Worm (Caenorhabditis elegans): Measurements from ENCODE around the gene F10B5.3.

- TF ChIP-seq egl-27 (tag; optimal IDR thresholded peaks at IDR 0.05) = no peak
- TF ChIP-seq ztf-11 (tag; optimal IDR thresholded peaks at IDR 0.05) = no peak
- TF ChIP-seq saeg-2 (GFP tag; IDR thresholded peaks at IDR 0.05) = no peak
- TF ChIP-seq mxl-2 (GFP tag; conservative IDR thresholded peaks at IDR 0.05) = no peak
- TF ChIP-seq R02D3.7 (tag; optimal IDR thresholded peaks at IDR 0.05) = no peak
- no peak for TF ChIP-seq egl-43 (GFP tag; IDR thresholded peaks at IDR 0.05)
- no peak for TF ChIP-seq unc-130 (GFP tag; optimal IDR thresholded peaks at IDR 0.05)
- TF ChIP-seq fos-1 (tag; optimal IDR thresholded peaks at IDR 0.05) = no peak
- no peak for TF ChIP-seq ces-1 (GFP tag; optimal IDR thresholded peaks at IDR 0.05)
- TF ChIP-seq pha-4 (GFP tag; IDR thresholded peaks at IDR 0.05) = no peak
- no peak for TF ChIP-seq pha-4 (tag; optimal IDR thresholded peaks at IDR 0.05)
Measured at ce11 chrII:8143278-8143931, 6.4 kb downstream of the F10B5.3 start, which contains the start of the genes ints-11 and rpl-10.
